Worm (Caenorhabditis elegans): Measurements from ENCODE around the gene magi-1.

magi-1 gene

ce11 chrIV:11742406-11742805, 27.6 kb downstream of the magi-1 start, which contains the start of gene K01A6.5:
K01A6.5 (plus strand) TSS chrIV:11742706.
- TF ChIP-seq tab-1 (GFP tag; IDR thresholded peaks at IDR 0.05) (no peak), flt-1 (GFP tag; IDR thresholded peaks at IDR 0.05) (no peak), med-1 (GFP tag; optimal IDR thresholded peaks at IDR 0.05; ENCODE audit: insufficient read depth) (no peak), klf-2 (GFP tag; conservative IDR thresholded peaks at IDR 0.05) (no peak), ztf-23 (GFP tag; IDR thresholded peaks at IDR 0.05) (no peak), cog-1 (tag; optimal IDR thresholded peaks at IDR 0.05) (no peak), ztf-29 (GFP tag; IDR thresholded peaks at IDR 0.05) (no peak), ref-1 (GFP tag; conservative IDR thresholded peaks at IDR 0.05) (no peak), T22C8.4 (GFP tag; IDR thresholded peaks at IDR 0.05) (no peak)

DNA sequence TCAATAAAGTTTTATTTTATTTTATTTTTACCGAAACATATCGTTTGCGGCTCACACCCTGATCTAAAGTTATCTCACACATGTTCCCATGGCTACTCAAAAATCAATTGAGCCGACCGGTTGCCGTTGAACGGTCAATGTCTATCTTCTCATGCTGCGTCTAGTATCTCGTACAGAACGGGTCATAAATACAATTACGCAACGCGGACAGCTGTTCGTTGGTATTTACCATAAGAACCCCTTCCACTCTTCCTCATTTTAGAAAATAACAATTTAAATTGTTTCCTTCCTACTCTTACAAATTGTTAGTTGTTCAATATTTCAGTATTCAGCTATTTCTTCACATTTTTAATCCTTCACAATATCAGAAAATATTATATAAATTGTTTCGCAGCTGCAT, 29.0 kb downstream of the magi-1 start:
- TF ChIP-seq ztf-23 (GFP tag; IDR thresholded peaks at IDR 0.05) (no peak), flt-1 (GFP tag; IDR thresholded peaks at IDR 0.05) (no peak), ztf-29 (GFP tag; IDR thresholded peaks at IDR 0.05) (no peak), med-1 (GFP tag; optimal IDR thresholded peaks at IDR 0.05; ENCODE audit: insufficient read depth) (no peak)

DNA sequence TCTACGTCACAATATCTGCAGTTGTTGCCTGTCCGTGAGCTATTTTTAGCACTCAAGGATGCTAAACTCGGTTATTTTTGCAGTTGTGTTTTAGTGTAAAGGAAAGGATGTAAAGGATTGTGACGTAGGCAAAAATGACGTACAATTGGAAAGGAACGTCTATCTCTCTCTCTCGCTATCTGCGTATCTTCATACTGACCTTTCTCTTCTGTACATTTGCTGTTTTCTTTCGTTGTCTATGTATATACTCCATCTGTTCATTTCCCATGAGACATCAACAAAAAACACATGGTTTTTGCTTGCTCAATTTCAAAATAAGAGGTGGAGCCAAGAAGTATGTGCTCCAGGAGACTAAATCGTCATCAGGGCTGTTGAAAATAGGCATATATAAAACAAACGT, 29.4 kb downstream of the magi-1 start:
- TF ChIP-seq ztf-23 (GFP tag; IDR thresholded peaks at IDR 0.05) (no peak), ref-1 (GFP tag; conservative IDR thresholded peaks at IDR 0.05) (no peak), ztf-29 (GFP tag; IDR thresholded peaks at IDR 0.05) (no peak), flt-1 (GFP tag; IDR thresholded peaks at IDR 0.05) (no peak), cog-1 (tag; optimal IDR thresholded peaks at IDR 0.05) (no peak), klf-2 (GFP tag; conservative IDR thresholded peaks at IDR 0.05) (no peak), med-1 (GFP tag; optimal IDR thresholded peaks at IDR 0.05; ENCODE audit: insufficient read depth) (no peak), T22C8.4 (GFP tag; IDR thresholded peaks at IDR 0.05) (no peak), tab-1 (GFP tag; IDR thresholded peaks at IDR 0.05) (no peak)

ce11 chrIV:11745340-11745739, 30.5 kb downstream of the magi-1 start, which contains the start of gene gem-4:
gem-4 (plus strand) TSS chrIV:11745640.
- TF ChIP-seq flt-1 (GFP tag; IDR thresholded peaks at IDR 0.05) (no peak), med-1 (GFP tag; optimal IDR thresholded peaks at IDR 0.05; ENCODE audit: insufficient read depth) (no peak), tab-1 (GFP tag; IDR thresholded peaks at IDR 0.05) (no peak), ztf-29 (GFP tag; IDR thresholded peaks at IDR 0.05) (no peak), T22C8.4 (GFP tag; IDR thresholded peaks at IDR 0.05) (no peak), cog-1 (tag; optimal IDR thresholded peaks at IDR 0.05) (no peak), klf-2 (GFP tag; conservative IDR thresholded peaks at IDR 0.05) (no peak), ztf-23 (GFP tag; IDR thresholded peaks at IDR 0.05) (no peak), ref-1 (GFP tag; conservative IDR thresholded peaks at IDR 0.05) (no peak)

- no peak for TF ChIP-seq med-1 (GFP tag; optimal IDR thresholded peaks at IDR 0.05; ENCODE audit: insufficient read depth)
- no peak for TF ChIP-seq T22C8.4 (GFP tag; IDR thresholded peaks at IDR 0.05)
Observed at ce11 chrIV:11748852-11749251, 34.0 kb downstream of the magi-1 start, which contains the start of gene T12A7.6. T12A7.6 (plus strand) TSS chrIV:11749220.

ce11 chrIV:11754328-11754727, 39.5 kb downstream of the magi-1 start, which contains the start of gene scl-18:
scl-18 (minus strand) TSS chrIV:11754428.
- TF ChIP-seq flt-1 (GFP tag; IDR thresholded peaks at IDR 0.05) = no peak
- no peak for TF ChIP-seq med-1 (GFP tag; optimal IDR thresholded peaks at IDR 0.05; ENCODE audit: insufficient read depth)
- no peak for TF ChIP-seq cog-1 (tag; optimal IDR thresholded peaks at IDR 0.05)
- TF ChIP-seq T22C8.4 (GFP tag; IDR thresholded peaks at IDR 0.05) = no peak
- TF ChIP-seq klf-2 (GFP tag; conservative IDR thresholded peaks at IDR 0.05) = no peak
- no peak for TF ChIP-seq ref-1 (GFP tag; conservative IDR thresholded peaks at IDR 0.05)
- no peak for TF ChIP-seq tab-1 (GFP tag; IDR thresholded peaks at IDR 0.05)
- TF ChIP-seq ztf-29 (GFP tag; IDR thresholded peaks at IDR 0.05) = no peak
- no peak for TF ChIP-seq ztf-23 (GFP tag; IDR thresholded peaks at IDR 0.05)

ce11 chrIV:11755003-11755402, 40.2 kb downstream of the magi-1 start, which contains the start of gene T12A7.10:
T12A7.10 (minus strand) TSS chrIV:11755103.
- TF ChIP-seq flt-1 (GFP tag; IDR thresholded peaks at IDR 0.05) (no peak), T22C8.4 (GFP tag; IDR thresholded peaks at IDR 0.05) (no peak), cog-1 (tag; optimal IDR thresholded peaks at IDR 0.05) (no peak), med-1 (GFP tag; optimal IDR thresholded peaks at IDR 0.05; ENCODE audit: insufficient read depth) (no peak), tab-1 (GFP tag; IDR thresholded peaks at IDR 0.05) (no peak), ztf-29 (GFP tag; IDR thresholded peaks at IDR 0.05) (no peak)

DNA sequence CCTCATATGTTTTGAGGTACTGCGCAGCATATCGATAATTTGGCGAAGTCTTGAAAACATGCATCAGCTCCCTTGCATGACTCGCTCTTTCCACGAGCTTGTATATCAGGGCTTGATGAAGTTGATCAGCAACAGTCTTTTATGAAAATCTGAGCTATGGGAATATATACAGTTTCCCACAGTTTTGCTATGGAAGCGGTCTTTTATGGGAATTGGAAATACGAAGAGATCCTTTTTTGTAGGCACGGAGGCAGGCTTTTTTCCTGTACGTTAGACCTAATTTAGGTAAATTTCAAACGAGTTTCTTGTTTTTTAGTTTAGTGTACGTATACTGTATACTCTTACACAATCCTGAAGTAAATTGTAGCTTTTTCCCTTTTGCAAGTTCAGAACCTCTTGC, 41.1 kb downstream of the magi-1 start, which contains the start of gene T12A7.9:
Gene T12A7.9 (minus strand): TSS at position 101 of the 400 bp plus-strand sequence.
- TF ChIP-seq ztf-29 (GFP tag; IDR thresholded peaks at IDR 0.05) = no peak
- no peak for TF ChIP-seq flt-1 (GFP tag; IDR thresholded peaks at IDR 0.05)
- TF ChIP-seq ztf-23 (GFP tag; IDR thresholded peaks at IDR 0.05) = no peak
- no peak for TF ChIP-seq med-1 (GFP tag; optimal IDR thresholded peaks at IDR 0.05; ENCODE audit: insufficient read depth)
- TF ChIP-seq ref-1 (GFP tag; conservative IDR thresholded peaks at IDR 0.05) = no peak
- TF ChIP-seq T22C8.4 (GFP tag; IDR thresholded peaks at IDR 0.05) = no peak
- no peak for TF ChIP-seq cog-1 (tag; optimal IDR thresholded peaks at IDR 0.05)
- TF ChIP-seq klf-2 (GFP tag; conservative IDR thresholded peaks at IDR 0.05) = no peak
- TF ChIP-seq tab-1 (GFP tag; IDR thresholded peaks at IDR 0.05) = no peak

ce11 chrIV:11759852-11760251, 45.0 kb downstream of the magi-1 start:
- TF ChIP-seq klf-2 (GFP tag; conservative IDR thresholded peaks at IDR 0.05) = no peak

ce11 chrIV:11760700-11761459, 46.0 kb downstream of the magi-1 start, which contains the start of gene T12A7.2:
T12A7.2 (minus strand) TSS chrIV:11761111.
- TF ChIP-seq T22C8.4 (GFP tag; IDR thresholded peaks at IDR 0.05) (no peak), med-1 (GFP tag; optimal IDR thresholded peaks at IDR 0.05; ENCODE audit: insufficient read depth) (no peak), tab-1 (GFP tag; IDR thresholded peaks at IDR 0.05) (no peak), ref-1 (GFP tag; conservative IDR thresholded peaks at IDR 0.05) (no peak), klf-2 (GFP tag; conservative IDR thresholded peaks at IDR 0.05) (no peak), cog-1 (tag; optimal IDR thresholded peaks at IDR 0.05) (no peak), ztf-29 (GFP tag; IDR thresholded peaks at IDR 0.05) (no peak), flt-1 (GFP tag; IDR thresholded peaks at IDR 0.05) (no peak), ztf-23 (GFP tag; IDR thresholded peaks at IDR 0.05) (no peak)
